Worm (Caenorhabditis elegans) whole organism, L4 larva: ENCODE measurements around the gene hlh-30.

Experiments used
- F26F4.8 ChIP-seq: fragments of 200-800 bp; sonication (Bioruptor generic); conservative IDR thresholded peaks from 2 replicates; pipeline ENCODE4 v1.3.6; 2022; ENCODE audit warnings: missing genetic modification characterization, missing compliant biosample characterization
- F44E2.7 ChIP-seq: fragments of 200-800 bp; sonication (Bioruptor generic); IDR thresholded peaks from 2 replicates; pipeline ENCODE4 v2.1.2; 2022; ENCODE audit warnings: missing genetic modification characterization, missing compliant biosample characterization
- R02D3.7 ChIP-seq: fragments of 150-350 bp; sonication (generic microtip); optimal IDR thresholded peaks from 3 replicates; lab custom pipeline; 2014; ENCODE audit warnings: missing biosample characterization, missing genetic modification characterization
- Y105C5A.15 ChIP-seq: fragments of 200-800 bp; sonication (Bioruptor generic); IDR thresholded peaks from 2 replicates; pipeline ENCODE4 v1.3.6; 2022; ENCODE audit warnings: missing genetic modification characterization, missing compliant biosample characterization
- ZK337.2 ChIP-seq: fragments of 200-800 bp; sonication (Bioruptor generic); IDR thresholded peaks from 2 replicates; pipeline ENCODE4 v1.3.6; 2022; ENCODE audit warnings: missing genetic modification reagents, missing genetic modification characterization, missing compliant biosample characterization
- aha-1 ChIP-seq: fragments of 150-350 bp; peaks from one replicate; lab custom pipeline; 2014; ENCODE audit warnings: missing biosample characterization, missing genetic modification characterization
- ceh-20 ChIP-seq: fragments of 200-800 bp; sonication (Bioruptor generic); IDR thresholded peaks from 2 replicates; pipeline ENCODE4 v1.3.6; 2022; ENCODE audit warnings: missing genetic modification reagents, missing genetic modification characterization, missing compliant biosample characterization
- ceh-28 ChIP-seq: fragments of 150-350 bp; optimal IDR thresholded peaks from 2 replicates; lab custom pipeline; 2014; ENCODE audit warnings: missing biosample characterization, missing genetic modification reagents, missing genetic modification characterization
- ceh-32 ChIP-seq: sonication (generic microtip); optimal IDR thresholded peaks from 2 replicates; lab custom pipeline; 2016; ENCODE audit warnings: mild to moderate bottlenecking, missing genetic modification characterization, missing compliant biosample characterization; ENCODE audit not compliant: poor library complexity
- ceh-44 ChIP-seq: fragments of 200-800 bp; sonication (Bioruptor generic); IDR thresholded peaks from 2 replicates; pipeline ENCODE4 v1.3.6; 2022; ENCODE audit warnings: missing genetic modification reagents, missing genetic modification characterization, missing compliant biosample characterization
- ces-1 ChIP-seq: fragments of 150-350 bp; sonication (generic microtip); optimal IDR thresholded peaks from 4 replicates; lab custom pipeline; 2014; ENCODE audit warnings: missing biosample characterization, missing genetic modification reagents, missing genetic modification characterization
- cey-2 ChIP-seq: sonication (generic microtip); optimal IDR thresholded peaks from 3 replicates; lab custom pipeline; 2017; ENCODE audit warnings: missing genetic modification characterization, mild to moderate bottlenecking, missing compliant biosample characterization, antibody characterized with exemption, borderline replicate concordance; ENCODE audit not compliant: insufficient read depth
- daf-19 ChIP-seq: fragments of 200-800 bp; sonication (Bioruptor generic); conservative IDR thresholded peaks from 2 replicates; pipeline ENCODE4 v1.3.6; 2022; ENCODE audit warnings: missing genetic modification characterization, missing compliant biosample characterization
- daf-8 ChIP-seq: fragments of 200-800 bp; sonication (Bioruptor generic); IDR thresholded peaks from 2 replicates; pipeline ENCODE4 v1.3.6; 2022; ENCODE audit warnings: missing genetic modification characterization, missing compliant biosample characterization
- dmd-8 ChIP-seq: fragments of 200-800 bp; sonication (Bioruptor generic); IDR thresholded peaks from 2 replicates; pipeline ENCODE4 v1.3.6; 2022; ENCODE audit warnings: missing genetic modification characterization, missing compliant biosample characterization
- fkh-10 ChIP-seq: fragments of 150-350 bp; optimal IDR thresholded peaks from 2 replicates; lab custom pipeline; 2014; ENCODE audit warnings: missing biosample characterization, missing genetic modification reagents, missing genetic modification characterization
- hlh-11 ChIP-seq: fragments of 200-800 bp; sonication (Bioruptor generic); optimal IDR thresholded peaks from 2 replicates; lab custom pipeline; 2018; ENCODE audit warnings: mild to moderate bottlenecking, missing genetic modification characterization, missing compliant biosample characterization
- jun-1 ChIP-seq: fragments of 150-350 bp; optimal IDR thresholded peaks from 2 replicates; lab custom pipeline; 2014; ENCODE audit warnings: missing biosample characterization, missing genetic modification reagents, missing genetic modification characterization
- lin-1 ChIP-seq: fragments of 200-800 bp; sonication (Bioruptor generic); IDR thresholded peaks from 2 replicates; pipeline ENCODE4 v1.3.6; 2022; ENCODE audit warnings: missing genetic modification reagents, missing genetic modification characterization, missing compliant biosample characterization
- lsy-2 ChIP-seq, 2 experiments: fragments of 150-350 bp in 1 of 2; sonication (generic microtip) in 1 of 2; optimal IDR thresholded peaks; 2 replicates each; lab custom pipeline; 2014 to 2017; ENCODE audit warnings: missing biosample characterization in 2 of 2, missing genetic modification characterization in 2 of 2
- madf-9 ChIP-seq: fragments of 200-800 bp; sonication (Bioruptor generic); conservative IDR thresholded peaks from 2 replicates; pipeline ENCODE4 v1.3.6; 2022; ENCODE audit warnings: missing genetic modification reagents, missing genetic modification characterization, missing compliant biosample characterization
- mes-2 ChIP-seq: sonication (generic microtip); optimal IDR thresholded peaks from 2 replicates; lab custom pipeline; 2016; ENCODE audit warnings: missing genotype, mild to moderate bottlenecking, missing genetic modification characterization, missing compliant biosample characterization; ENCODE audit not compliant: poor library complexity, severe bottlenecking
- mxl-3 ChIP-seq: fragments of 200-800 bp; sonication (Bioruptor generic); optimal IDR thresholded peaks from 2 replicates; lab custom pipeline; 2018; ENCODE audit warnings: mild to moderate bottlenecking, missing genetic modification characterization, missing compliant biosample characterization
- nhr-102 ChIP-seq: sonication (generic microtip); optimal IDR thresholded peaks from 2 replicates; lab custom pipeline; 2016; ENCODE audit warnings: mild to moderate bottlenecking, missing genetic modification characterization, moderate library complexity, missing compliant biosample characterization
- nhr-237 ChIP-seq: sonication (generic microtip); optimal IDR thresholded peaks from 2 replicates; lab custom pipeline; 2017; ENCODE audit warnings: missing biosample characterization, missing genetic modification characterization
- nhr-41 ChIP-seq: fragments of 200-800 bp; sonication (Bioruptor generic); IDR thresholded peaks from 2 replicates; pipeline ENCODE4 v1.3.6; 2022; ENCODE audit warnings: missing genetic modification reagents, missing genetic modification characterization, missing compliant biosample characterization
- nhr-42 ChIP-seq: fragments of 200-800 bp; sonication (Bioruptor generic); IDR thresholded peaks from 2 replicates; pipeline ENCODE4 v1.3.6; 2022; ENCODE audit warnings: missing genetic modification characterization, missing compliant biosample characterization
- nhr-77 ChIP-seq: fragments of 150-350 bp; optimal IDR thresholded peaks from 2 replicates; lab custom pipeline; 2014; ENCODE audit warnings: missing biosample characterization, missing genetic modification characterization
- sdz-12 ChIP-seq: fragments of 200-800 bp; sonication (Bioruptor generic); optimal IDR thresholded peaks from 2 replicates; lab custom pipeline; 2018; ENCODE audit warnings: mild to moderate bottlenecking, missing genetic modification characterization, missing compliant biosample characterization
- set-16 ChIP-seq: fragments of 200-800 bp; sonication (Bioruptor generic); IDR thresholded peaks from 2 replicates; pipeline ENCODE4 v1.3.6; 2022; ENCODE audit warnings: missing genetic modification reagents, missing genetic modification characterization, missing compliant biosample characterization
- skn-1 ChIP-seq: fragments of 150-350 bp; optimal IDR thresholded peaks from 2 replicates; lab custom pipeline; 2014; ENCODE audit warnings: missing biosample characterization, missing genetic modification characterization
- snpc-1.2 ChIP-seq: fragments of 200-800 bp; sonication (Bioruptor generic); IDR thresholded peaks from 2 replicates; pipeline ENCODE4 v1.3.6; 2022; ENCODE audit warnings: missing genetic modification reagents, missing genetic modification characterization, missing compliant biosample characterization
- snpc-4 ChIP-seq: fragments of 150-350 bp; optimal IDR thresholded peaks from 2 replicates; lab custom pipeline; 2014; ENCODE audit warnings: missing biosample characterization, missing genetic modification characterization
- spr-1 ChIP-seq: sonication (generic microtip); optimal IDR thresholded peaks from 2 replicates; lab custom pipeline; 2016; ENCODE audit warnings: mild to moderate bottlenecking, missing genetic modification characterization, missing compliant biosample characterization
- unc-130 ChIP-seq: sonication (generic microtip); optimal IDR thresholded peaks from 2 replicates; lab custom pipeline; 2016; ENCODE audit warnings: missing genetic modification reagents, missing genetic modification characterization, missing compliant biosample characterization
- unc-62 ChIP-seq, 3 experiments: fragments of 150-350 bp in 1 of 3; sonication (generic microtip); optimal IDR thresholded peaks in 2 of 3; peaks in 1 of 3; 1 replicate in 1 of 3; 2 replicates in 2 of 3; lab custom pipeline; 2014 to 2017; ENCODE audit warnings: missing biosample characterization in 3 of 3, missing genetic modification characterization in 3 of 3, missing genetic modification reagents in 3 of 3, missing genotype in 1 of 3
- vab-7 ChIP-seq: fragments of 200-800 bp; sonication (Bioruptor generic); IDR thresholded peaks from 2 replicates; pipeline ENCODE4 v1.3.6; 2022; ENCODE audit warnings: missing genetic modification reagents, missing genetic modification characterization, missing compliant biosample characterization
- zip-11 ChIP-seq: fragments of 200-800 bp; sonication (Bioruptor generic); IDR thresholded peaks from 2 replicates; pipeline ENCODE4 v1.3.6; 2022; ENCODE audit warnings: missing genetic modification characterization, missing compliant biosample characterization
- ztf-7 ChIP-seq: fragments of 150-350 bp; optimal IDR thresholded peaks from 2 replicates; lab custom pipeline; 2014; ENCODE audit warnings: missing biosample characterization, missing genetic modification characterization

Gene hlh-30

DNA sequence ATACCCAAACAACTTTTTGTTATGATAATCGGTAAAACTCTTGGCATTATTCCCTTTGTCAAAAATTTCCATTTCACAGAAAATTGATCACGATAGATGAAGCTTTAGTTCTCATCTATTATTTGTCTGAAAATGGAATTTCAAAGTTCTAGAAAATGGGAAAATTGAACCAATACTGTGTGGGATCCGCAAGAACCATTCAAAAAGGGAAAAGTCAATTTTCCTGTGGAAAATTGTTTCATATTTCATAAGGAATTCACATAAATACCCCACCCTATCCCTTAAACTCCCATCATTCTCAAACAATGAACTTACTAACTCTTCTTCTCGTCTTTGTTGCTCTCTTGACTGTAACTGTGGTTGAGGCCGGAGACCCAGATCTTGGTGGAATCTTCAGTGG lies 46.1 kb upstream of the hlh-30 start, which contains the start of the genes C35B1.9 and C35B1.3:
TSS of gene C35B1.9 (minus strand) at position 101 of the 400 bp plus-strand sequence.
TSS of gene C35B1.3 (plus strand) at position 306 of the 400 bp plus-strand sequence.
- no peak for TF ChIP-seq jun-1 (tag; lab: Kevin White, UChicago)
- peak in 1 of 2 experiments; percentile 11 for TF ChIP-seq unc-62 (GFP tag; optimal IDR thresholded peaks at IDR 0.05 in 1 of 2; lab: Kevin White, UChicago)
- TF ChIP-seq unc-62 (tag; optimal IDR thresholded peaks at IDR 0.05; lab: Kevin White, UChicago): no peak

ce11 chrIV:4079514-4079913 lies 44.8 kb upstream of the hlh-30 start, which contains the start of gene C35B1.4:
Gene C35B1.4 (plus strand): TSS chrIV:4079814.
- TF ChIP-seq nhr-102 (tag; lab: Kevin White, UChicago) (no peak), hlh-11 (no peak), fkh-10 (GFP tag; lab: Kevin White, UChicago) (no peak), ceh-44 (GFP tag; lab: Robert Waterston, UW) (no peak), ceh-32 (tag; lab: Kevin White, UChicago) (no peak), ztf-7 (no peak), snpc-1.2 (GFP tag; lab: Robert Waterston, UW) (no peak), ZK337.2 (no peak), lsy-2 (tag; optimal IDR thresholded peaks at IDR 0.05; lab: Kevin White, UChicago) (no peak), nhr-41 (no peak), R02D3.7 (no peak)

ce11 chrIV:4078901-4079300 lies 44.1 kb upstream of the hlh-30 start, which contains the start of gene C35B1.8:
Gene C35B1.8 (minus strand): TSS chrIV:4079001.
- TF ChIP-seq ceh-20 (GFP tag; lab: Robert Waterston, UW) (no peak), ceh-44 (GFP tag; lab: Robert Waterston, UW) (no peak), zip-11 (no peak), mxl-3 (no peak), aha-1 (tag; lab: Kevin White, UChicago) (no peak), ces-1 (no peak), snpc-4 (tag; lab: Kevin White, UChicago) (no peak), hlh-11 (no peak), nhr-102 (tag; lab: Kevin White, UChicago) (no peak), mes-2 (tag; lab: Kevin White, UChicago) (no peak), nhr-237 (tag; lab: Kevin White, UChicago) (no peak)

DNA sequence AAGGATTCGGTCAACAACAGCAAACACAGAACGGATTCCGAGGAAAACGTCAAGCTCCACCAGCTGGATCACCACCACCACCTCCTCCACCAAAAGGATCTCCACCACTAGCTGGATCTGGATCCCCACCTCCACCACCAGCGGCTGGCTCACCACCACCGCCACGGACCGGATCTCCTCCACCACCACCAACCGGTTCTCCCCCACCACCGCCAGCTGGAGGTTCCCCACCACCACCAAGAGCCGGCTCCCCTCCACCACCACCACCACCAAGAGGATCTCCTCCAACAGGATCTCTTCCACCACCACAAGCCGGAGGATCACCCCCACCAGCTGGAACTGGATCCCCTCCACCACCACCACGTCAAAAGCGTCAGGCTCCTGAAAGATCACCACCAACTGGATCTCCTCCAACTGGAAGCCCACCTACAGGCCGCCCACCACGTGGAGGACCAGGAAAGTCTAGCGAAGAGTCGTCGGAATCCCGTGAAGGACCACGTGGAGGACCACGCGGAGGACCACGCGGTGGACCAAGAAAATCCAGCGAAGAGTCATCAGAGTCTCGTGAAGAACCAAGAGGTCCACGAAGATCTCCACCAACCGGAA lies 42.0 kb upstream of the hlh-30 start:
- TF ChIP-seq set-16 (GFP tag; lab: Robert Waterston, UW) (peak; percentile 97), skn-1 (tag; lab: Kevin White, UChicago) (no peak), dmd-8 (no peak), ceh-28 (tag; lab: Kevin White, UChicago) (no peak), unc-130 (GFP tag; lab: Kevin White, UChicago) (no peak)

DNA sequence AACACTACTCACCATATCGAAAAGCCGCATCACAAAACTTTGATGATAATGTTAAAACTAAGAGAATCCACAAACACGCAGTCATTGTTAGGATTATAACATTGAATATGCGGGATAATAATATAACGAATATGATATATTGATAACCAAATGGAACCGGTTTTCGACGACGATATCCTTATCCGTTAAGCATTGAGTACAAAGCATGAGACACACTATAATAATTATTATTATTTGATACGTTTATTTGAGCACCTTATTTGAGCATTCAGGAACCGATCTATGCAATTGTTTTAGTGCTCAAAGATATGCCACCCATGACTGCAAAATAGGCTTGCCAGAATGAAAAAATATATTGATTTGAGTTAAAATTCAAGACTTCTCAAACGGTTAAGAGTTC lies 39.9 kb upstream of the hlh-30 start, which contains the start of gene W03D2.9:
TSS of gene W03D2.9 (minus strand) at position 101 of the 400 bp plus-strand sequence.
- TF ChIP-seq F44E2.7 (GFP tag; lab: Robert Waterston, UW): no peak

ce11 chrIV:4072027-4072426 lies 37.3 kb upstream of the hlh-30 start, which contains the start of gene pqn-75:
Gene pqn-75 (plus strand): TSS chrIV:4072327.
- TF ChIP-seq vab-7 (GFP tag; lab: Robert Waterston, UW) (no peak), lin-1 (no peak), daf-8 (no peak), sdz-12 (GFP tag; lab: Kevin White, UChicago) (no peak), F26F4.8 (GFP tag; lab: Robert Waterston, UW) (no peak), cey-2 (tag; lab: Kevin White, UChicago) (no peak), snpc-1.2 (GFP tag; lab: Robert Waterston, UW) (no peak), nhr-77 (tag; lab: Kevin White, UChicago) (no peak), unc-62 (GFP tag; optimal IDR thresholded peaks at IDR 0.05 in 1 of 2; lab: Kevin White, UChicago) (no peak), unc-62 (tag; optimal IDR thresholded peaks at IDR 0.05; lab: Kevin White, UChicago) (no peak), nhr-42 (GFP tag; lab: Robert Waterston, UW) (no peak), madf-9 (GFP tag; lab: Robert Waterston, UW) (no peak), daf-19 (no peak), spr-1 (tag; lab: Kevin White, UChicago) (no peak), Y105C5A.15 (GFP tag; lab: Robert Waterston, UW) (no peak)
- TF ChIP-seq, all 104 proteins: peak for 0
